Worm (Caenorhabditis elegans) whole organism, L3 larva: ENCODE data around the gene C01G10.14.

Source experiments
- ZK546.5 ChIP-seq: sonication (generic microtip); optimal IDR thresholded peaks from 2 replicates; lab custom pipeline; 2017; ENCODE audit warnings: missing biosample characterization, missing genetic modification characterization
- nhr-12 ChIP-seq: fragments of 150-350 bp; optimal IDR thresholded peaks from 2 replicates; lab custom pipeline; 2014; ENCODE audit warnings: missing biosample characterization, missing genetic modification characterization
- nhr-237 ChIP-seq: fragments of 150-350 bp; optimal IDR thresholded peaks from 2 replicates; lab custom pipeline; 2014; ENCODE audit warnings: missing biosample characterization, missing genetic modification characterization
- nhr-28 ChIP-seq: fragments of 150-350 bp; optimal IDR thresholded peaks from 2 replicates; lab custom pipeline; 2014; ENCODE audit warnings: missing biosample characterization, missing genetic modification characterization
- ztf-11 ChIP-seq: fragments of 150-350 bp; optimal IDR thresholded peaks from 2 replicates; lab custom pipeline; 2014; ENCODE audit warnings: missing biosample characterization, missing genetic modification characterization
- ztf-4 ChIP-seq: fragments of 150-350 bp; optimal IDR thresholded peaks from 2 replicates; lab custom pipeline; 2014; ENCODE audit warnings: missing biosample characterization, missing genetic modification characterization

DNA sequence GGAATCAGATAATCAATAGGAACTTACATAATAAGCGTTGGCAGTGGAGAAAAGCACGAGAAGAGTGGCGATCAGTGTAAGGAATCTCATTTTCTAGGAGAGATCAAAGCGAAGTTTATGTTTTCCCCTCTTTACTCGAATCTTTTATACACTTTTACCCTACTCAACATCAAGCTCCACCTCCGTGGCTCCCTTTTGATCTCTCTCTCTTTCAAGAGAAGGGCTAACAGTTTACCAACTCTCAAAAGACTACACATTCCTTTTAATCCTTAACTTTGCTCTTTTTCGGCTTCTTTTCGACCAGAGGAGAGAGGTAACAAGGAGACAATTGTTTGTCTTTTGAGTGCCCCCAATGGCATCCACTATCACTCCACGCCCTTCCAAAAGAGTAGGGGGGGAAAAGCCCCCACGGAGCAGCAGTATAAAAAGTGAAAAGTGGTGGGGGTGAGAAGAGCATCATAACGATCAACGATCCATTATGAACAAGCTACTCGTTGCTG, 18.5 kb downstream of the C01G10.14 start, which contains the start of the genes C01G10.15 and C01G10.6:
- no peak for TF ChIP-seq ZK546.5 (tag; lab: Kevin White, UChicago)
- no peak for TF ChIP-seq nhr-28 (tag; lab: Kevin White, UChicago)
- TF ChIP-seq nhr-12 (tag; lab: Kevin White, UChicago), result no peak
- TF ChIP-seq ztf-11 (tag; lab: Kevin White, UChicago), result no peak
- TF ChIP-seq nhr-237 (tag; lab: Kevin White, UChicago), result no peak
- TF ChIP-seq ztf-4, result no peak
